Fruit fly (Drosophila melanogaster): ENCODE data around the gene CG5910.
A peak's percentile ranks its signal among the peaks of the same experiment; 100 is the strongest.

Gene CG5910

DNA sequence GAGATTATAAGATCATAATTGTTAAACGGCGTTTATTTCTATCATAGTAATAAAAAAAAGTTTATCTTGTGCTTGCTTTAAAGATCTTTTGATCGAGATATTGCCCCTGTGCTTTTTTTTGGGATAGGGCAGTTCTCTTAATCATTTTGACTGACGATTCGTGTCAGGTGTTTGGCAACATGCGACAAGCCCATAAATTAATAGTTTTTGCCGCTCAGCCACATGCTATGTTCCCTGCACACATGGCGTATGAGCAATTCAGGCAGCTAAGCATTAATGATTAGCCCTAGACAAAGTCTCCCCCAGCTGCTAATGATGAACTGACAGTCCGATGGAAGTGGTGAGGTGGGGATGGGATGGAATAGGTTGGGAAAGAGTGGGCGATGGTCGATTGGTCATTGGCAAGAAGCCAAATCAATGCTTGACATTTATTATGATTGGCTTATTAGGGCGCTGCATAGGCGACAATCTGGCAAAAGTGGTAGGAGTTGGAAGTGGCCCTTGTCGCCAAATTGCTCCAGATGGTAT is 1.3 kb upstream of the CG5910 start:
- TF ChIP-seq lola (GFP tag; optimal IDR thresholded peaks at IDR 0.05): no peak
- no peak for TF ChIP-seq Jra (GFP tag; optimal IDR thresholded peaks at IDR 0.05)
- TF ChIP-seq CG9705 (GFP tag; optimal IDR thresholded peaks at IDR 0.05): no peak
- no peak for TF ChIP-seq psq (GFP tag; optimal IDR thresholded peaks at IDR 0.05)
- TF ChIP-seq Hr83 (GFP tag; optimal IDR thresholded peaks at IDR 0.05; ENCODE audit: poor library complexity, severe bottlenecking): no peak
- TF ChIP-seq tai (GFP tag; optimal IDR thresholded peaks at IDR 0.05): no peak
- no peak for TF ChIP-seq OdsH (GFP tag; optimal IDR thresholded peaks at IDR 0.05)
- no peak for TF ChIP-seq br (GFP tag; optimal IDR thresholded peaks at IDR 0.05)
- no peak for TF ChIP-seq sv (GFP tag; optimal IDR thresholded peaks at IDR 0.05)
- no peak for TF ChIP-seq usp (GFP tag; optimal IDR thresholded peaks at IDR 0.05)
- TF ChIP-seq N (GFP tag; optimal IDR thresholded peaks at IDR 0.05): no peak
- TF ChIP-seq dmrt93B (GFP tag; optimal IDR thresholded peaks at IDR 0.05): no peak
- TF ChIP-seq rgr (GFP tag; optimal IDR thresholded peaks at IDR 0.05): no peak
- no peak for TF ChIP-seq fru (GFP tag; optimal IDR thresholded peaks at IDR 0.05)
- TF ChIP-seq Hr78 (GFP tag; optimal IDR thresholded peaks at IDR 0.05): no peak
- TF ChIP-seq ey (GFP tag; optimal IDR thresholded peaks at IDR 0.05): no peak
- no peak for TF ChIP-seq CrebA (GFP tag; optimal IDR thresholded peaks at IDR 0.05; ENCODE audit: borderline replicate concordance)
- TF ChIP-seq h (GFP tag; optimal IDR thresholded peaks at IDR 0.05): no peak
- no peak for TF ChIP-seq sage (GFP tag; optimal IDR thresholded peaks at IDR 0.05)
- no peak for TF ChIP-seq Sp1 (GFP tag; optimal IDR thresholded peaks at IDR 0.05)

DNA sequence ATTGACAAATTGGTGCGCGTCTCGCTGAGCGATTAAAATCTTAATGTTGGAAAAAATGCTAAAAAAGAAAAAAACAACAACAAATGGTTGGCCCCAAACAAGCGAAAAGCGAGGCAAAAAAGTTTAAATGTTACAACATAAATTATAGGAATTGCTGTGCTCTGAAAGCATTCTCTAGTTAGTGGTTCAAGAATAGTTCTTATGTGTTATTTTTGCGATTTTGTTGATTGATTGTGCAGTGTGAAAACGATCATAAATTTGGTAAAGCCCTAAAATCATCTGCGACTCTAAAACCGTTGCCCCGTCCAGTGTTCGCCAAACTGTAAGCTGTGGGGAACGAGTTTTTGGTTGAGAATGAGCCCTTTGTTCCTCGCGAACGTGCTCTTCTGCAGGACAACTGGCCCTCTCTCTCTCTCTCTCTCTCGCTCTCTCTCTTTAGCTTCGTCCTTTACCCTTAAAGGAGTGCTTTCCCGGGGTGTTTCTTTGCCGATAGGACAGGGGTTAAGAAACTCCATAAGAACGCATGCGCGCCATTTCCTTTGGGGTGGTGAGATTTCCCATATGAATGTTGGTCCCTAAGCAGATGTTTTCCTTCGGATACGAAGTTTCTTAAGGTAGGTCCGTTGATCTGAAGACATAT is 575 bp downstream of the CG5910 start:
- TF ChIP-seq sage (GFP tag; optimal IDR thresholded peaks at IDR 0.05) (no peak), GATAd (GFP tag; optimal IDR thresholded peaks at IDR 0.05) (no peak), Dif (GFP tag; optimal IDR thresholded peaks at IDR 0.05; ENCODE audit: partially characterized antibody) (peak; percentile 67), fru (GFP tag; optimal IDR thresholded peaks at IDR 0.05) (no peak), dl (GFP tag; optimal IDR thresholded peaks at IDR 0.05; ENCODE audit: insufficient read depth in 1 of 2, partially characterized antibody in 2 of 2) (peak; percentile 6 to 73), Myc (optimal IDR thresholded peaks at IDR 0.05) (peak; percentile 64)

DNA sequence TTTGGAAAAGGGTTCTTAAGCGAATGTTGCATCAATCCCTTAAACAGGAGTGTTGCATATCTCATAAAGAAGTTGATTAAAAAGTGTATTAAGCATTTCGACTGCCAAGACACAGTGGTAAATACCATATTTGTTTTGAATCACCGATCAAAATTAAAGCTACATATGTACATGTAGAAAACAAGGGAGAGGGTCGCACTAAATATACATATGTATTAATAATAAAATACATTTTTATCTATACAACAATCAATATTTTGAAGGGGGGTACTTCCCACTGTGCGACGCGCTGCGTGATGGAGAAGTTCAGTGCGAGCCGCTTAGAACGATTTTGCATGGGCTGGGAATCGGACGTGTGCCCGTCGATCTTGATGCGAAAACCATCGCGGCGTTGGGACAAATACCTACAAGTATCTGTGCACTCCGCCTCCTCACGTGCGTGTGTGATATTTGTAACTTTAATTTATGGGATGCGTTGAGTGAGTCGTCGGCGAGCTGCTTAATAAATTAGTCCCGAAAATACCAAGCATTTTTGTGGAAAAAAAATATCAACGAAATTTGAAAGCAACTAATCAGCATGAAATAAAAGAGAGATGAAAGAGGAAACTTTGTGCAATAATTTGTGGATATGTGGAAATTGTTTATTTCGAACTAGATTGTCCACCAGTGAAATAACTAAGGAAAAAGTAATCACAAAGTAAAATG is 2.7 kb downstream of the CG5910 start:
- peak; percentile 92 for TF ChIP-seq OdsH (GFP tag; optimal IDR thresholded peaks at IDR 0.05)
- no peak for TF ChIP-seq Vsx2 (GFP tag; optimal IDR thresholded peaks at IDR 0.05; ENCODE audit: partially characterized antibody)
- TF ChIP-seq jim (GFP tag; optimal IDR thresholded peaks at IDR 0.05): no peak
- TF ChIP-seq Hr78 (GFP tag; optimal IDR thresholded peaks at IDR 0.05): no peak
- TF ChIP-seq usp (GFP tag; optimal IDR thresholded peaks at IDR 0.05): no peak
- no peak for TF ChIP-seq Mio (GFP tag; optimal IDR thresholded peaks at IDR 0.05)
- no peak for TF ChIP-seq Dif (GFP tag; optimal IDR thresholded peaks at IDR 0.05; ENCODE audit: partially characterized antibody)
- no peak for TF ChIP-seq dl (GFP tag; optimal IDR thresholded peaks at IDR 0.05; ENCODE audit: insufficient read depth in 1 of 2, partially characterized antibody in 2 of 2)
- TF ChIP-seq CG32264 (GFP tag; optimal IDR thresholded peaks at IDR 0.05): peak; percentile 61
- TF ChIP-seq Sp1 (GFP tag; optimal IDR thresholded peaks at IDR 0.05): peak; percentile 78
- TF ChIP-seq GATAd (GFP tag; optimal IDR thresholded peaks at IDR 0.05): peak; percentile 59
- peak; percentile 84 for TF ChIP-seq HLH106 (tag; optimal IDR thresholded peaks at IDR 0.05)
- TF ChIP-seq Myc (optimal IDR thresholded peaks at IDR 0.05): no peak
- no peak for TF ChIP-seq CG9705 (GFP tag; optimal IDR thresholded peaks at IDR 0.05)
- TF ChIP-seq fru (GFP tag; optimal IDR thresholded peaks at IDR 0.05): peak; percentile 90
- peak; percentile 95 for TF ChIP-seq h (GFP tag; optimal IDR thresholded peaks at IDR 0.05)
- TF ChIP-seq Jra (GFP tag; optimal IDR thresholded peaks at IDR 0.05): peak; percentile 73
- TF ChIP-seq Dfd (GFP tag; optimal IDR thresholded peaks at IDR 0.05): no peak
- TF ChIP-seq sage (GFP tag; optimal IDR thresholded peaks at IDR 0.05): peak; percentile 86
- peak; percentile 88 for TF ChIP-seq psq (GFP tag; optimal IDR thresholded peaks at IDR 0.05)
- TF ChIP-seq woc (GFP tag; optimal IDR thresholded peaks at IDR 0.05): peak; percentile 54
- TF ChIP-seq tai (GFP tag; optimal IDR thresholded peaks at IDR 0.05): peak; percentile 65
- TF ChIP-seq sv (GFP tag; optimal IDR thresholded peaks at IDR 0.05): peak; percentile 73
- TF ChIP-seq Hr83 (GFP tag; optimal IDR thresholded peaks at IDR 0.05; ENCODE audit: poor library complexity, severe bottlenecking): peak; percentile 84
- peak in 1 of 2 experiments; percentile 95 for TF ChIP-seq foxo (GFP tag; optimal IDR thresholded peaks at IDR 0.05)
- TF ChIP-seq N (GFP tag; optimal IDR thresholded peaks at IDR 0.05): no peak
- TF ChIP-seq pan (optimal IDR thresholded peaks at IDR 0.05): no peak
- TF ChIP-seq Rel (GFP tag; optimal IDR thresholded peaks at IDR 0.05): peak; percentile 75
- peak; percentile 80 for TF ChIP-seq Rel (tag; optimal IDR thresholded peaks at IDR 0.05)
- TF ChIP-seq dsf (GFP tag; optimal IDR thresholded peaks at IDR 0.05; ENCODE audit: borderline replicate concordance): no peak
- TF ChIP-seq lola (GFP tag; optimal IDR thresholded peaks at IDR 0.05): no peak
- peak; percentile 80 for TF ChIP-seq ey (GFP tag; optimal IDR thresholded peaks at IDR 0.05)
- no peak for TF ChIP-seq Abd-B (GFP tag; optimal IDR thresholded peaks at IDR 0.05)
- TF ChIP-seq CrebA (GFP tag; optimal IDR thresholded peaks at IDR 0.05; ENCODE audit: borderline replicate concordance): no peak
- TF ChIP-seq dmrt93B (GFP tag; optimal IDR thresholded peaks at IDR 0.05): peak; percentile 73
- peak; percentile 96 for TF ChIP-seq rgr (GFP tag; optimal IDR thresholded peaks at IDR 0.05)
- TF ChIP-seq br (GFP tag; optimal IDR thresholded peaks at IDR 0.05): peak; percentile 82
- TF ChIP-seq Hnf4 (GFP tag; optimal IDR thresholded peaks at IDR 0.05): peak; percentile 87
- TF ChIP-seq brk (GFP tag; optimal IDR thresholded peaks at IDR 0.05): peak; percentile 92
